Worm (Caenorhabditis elegans) whole organism, L3 larva: ENCODE data around the gene T14B4.5.

Source experiments
- R02D3.7 ChIP-seq: fragments of 150-350 bp; optimal IDR thresholded peaks from 2 replicates; lab custom pipeline; 2014; ENCODE audit warnings: missing biosample characterization, missing genetic modification characterization
- ZK546.5 ChIP-seq: sonication (generic microtip); optimal IDR thresholded peaks from 2 replicates; lab custom pipeline; 2017; ENCODE audit warnings: missing biosample characterization, missing genetic modification characterization
- egl-27 ChIP-seq: sonication (generic microtip); optimal IDR thresholded peaks from 4 replicates; lab custom pipeline; 2017; ENCODE audit warnings: missing biosample characterization, missing genetic modification reagents, missing genetic modification characterization
- elt-3 ChIP-seq, 3 experiments: fragments of 150-350 bp in 1 of 3; sonication (generic microtip) in 2 of 3; optimal IDR thresholded peaks; 2 replicates in 2 of 3; 4 replicates in 1 of 3; lab custom pipeline; 2014 to 2017; ENCODE audit warnings: missing biosample characterization in 3 of 3, missing genetic modification characterization in 3 of 3
- nfya-1 ChIP-seq: sonication (generic microtip); optimal IDR thresholded peaks from 2 replicates; lab custom pipeline; 2017; ENCODE audit warnings: missing genetic modification characterization, mild to moderate bottlenecking, missing compliant biosample characterization, antibody characterized with exemption, moderate library complexity; ENCODE audit not compliant: insufficient read depth
- nhr-12 ChIP-seq: fragments of 150-350 bp; optimal IDR thresholded peaks from 2 replicates; lab custom pipeline; 2014; ENCODE audit warnings: missing biosample characterization, missing genetic modification characterization
- nhr-237 ChIP-seq: fragments of 150-350 bp; optimal IDR thresholded peaks from 2 replicates; lab custom pipeline; 2014; ENCODE audit warnings: missing biosample characterization, missing genetic modification characterization
- nhr-67 ChIP-seq: fragments of 150-350 bp; optimal IDR thresholded peaks from 2 replicates; lab custom pipeline; 2014; ENCODE audit warnings: missing biosample characterization, missing genetic modification characterization
- pha-4 ChIP-seq: fragments of 150-350 bp; optimal IDR thresholded peaks from 2 replicates; lab custom pipeline; 2014; ENCODE audit warnings: missing biosample characterization, missing genetic modification reagents, missing genetic modification characterization
- unc-62 ChIP-seq: fragments of 150-350 bp; sonication (generic microtip); optimal IDR thresholded peaks from 4 replicates; lab custom pipeline; 2014; ENCODE audit warnings: missing biosample characterization, missing genetic modification reagents, missing genetic modification characterization

DNA sequence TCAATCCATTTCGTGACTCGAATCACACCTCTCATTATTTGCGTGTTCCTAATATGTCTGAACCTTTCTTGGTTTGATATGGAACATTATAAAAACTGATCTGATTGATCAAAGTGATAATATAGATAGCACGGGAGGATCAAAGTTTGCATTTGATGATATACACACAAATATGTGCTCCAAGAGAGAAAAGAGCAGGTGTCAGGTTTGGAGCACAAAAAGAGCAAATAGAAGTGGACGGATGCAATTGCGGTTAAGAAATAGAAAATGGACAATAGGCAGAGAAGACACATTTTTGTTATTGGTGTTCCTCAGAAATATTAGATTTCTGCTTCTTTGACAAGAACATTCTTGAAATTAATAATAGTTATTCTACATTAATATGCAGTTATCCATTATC lies 17.9 kb upstream of the T14B4.5 start, which contains the start of gene C18H9.1:
- TF ChIP-seq egl-27 = no peak
- TF ChIP-seq nhr-67 (tag; lab: Kevin White, UChicago) = no peak
- no peak for TF ChIP-seq nhr-12 (tag; lab: Kevin White, UChicago)
- no peak for TF ChIP-seq elt-3 (tag; optimal IDR thresholded peaks at IDR 0.05; lab: Kevin White, UChicago)
- no peak for TF ChIP-seq ZK546.5 (tag; lab: Kevin White, UChicago)
- no peak for TF ChIP-seq R02D3.7 (tag; lab: Kevin White, UChicago)
- TF ChIP-seq nfya-1 (tag; lab: Kevin White, UChicago) = no peak
- no peak for TF ChIP-seq unc-62
- no peak for TF ChIP-seq nhr-237 (tag; lab: Kevin White, UChicago)
- no peak for TF ChIP-seq pha-4 (tag; lab: Kevin White, UChicago)
